Fruit fly (Drosophila melanogaster): ENCODE results near the gene Aldh7A1.

Gene Aldh7A1

dm6 chr3L:19263480-19264140, 5.1 kb downstream of the Aldh7A1 start, which contains the start of the genes CG42374 and Mettl5 (continued):
- TF ChIP-seq so (GFP tag; IDR thresholded peaks at IDR 0.05) (no peak), CG5953 (GFP tag; IDR thresholded peaks at IDR 0.05) (0 out of 2 replicates have a peak, but pooled peaks have one; percentile 1), Scr (GFP tag; IDR thresholded peaks at IDR 0.05; ENCODE audit: partially characterized antibody) (no peak), CG10543 (GFP tag; optimal IDR thresholded peaks at IDR 0.05) (no peak), CG8089 (GFP tag; optimal IDR thresholded peaks at IDR 0.05) (no peak), grn (GFP tag; optimal IDR thresholded peaks at IDR 0.05) (peak; percentile 59), CG10979 (tag; optimal IDR thresholded peaks at IDR 0.05) (peak; percentile 32), nmo (GFP tag; optimal IDR thresholded peaks at IDR 0.05) (peak; percentile 15), CG9876 (GFP tag; optimal IDR thresholded peaks at IDR 0.05) (no peak), Doc3 (GFP tag; IDR thresholded peaks at IDR 0.05; ENCODE audit: partially characterized antibody) (no peak), CG12659 (GFP tag; optimal IDR thresholded peaks at IDR 0.05) (peak; percentile 31), Asciz (GFP tag; optimal IDR thresholded peaks at IDR 0.05) (peak; percentile 39), h (optimal IDR thresholded peaks at IDR 0.05) (no peak), slp2 (GFP tag; optimal IDR thresholded peaks at IDR 0.05) (no peak), CG18619 (GFP tag; optimal IDR thresholded peaks at IDR 0.05) (peak; percentile 24), ttk (GFP tag; IDR thresholded peaks at IDR 0.05) (no peak), Max (GFP tag; optimal IDR thresholded peaks at IDR 0.05) (peak; percentile 84), HmgD (GFP tag; optimal IDR thresholded peaks at IDR 0.05) (no peak), CG12391 (tag; optimal IDR thresholded peaks at IDR 0.05) (peak; percentile 20), zfh1 (GFP tag; IDR thresholded peaks at IDR 0.05) (peak; percentile 70; the same call in 1 of the 3 replicates), gem (tag; optimal IDR thresholded peaks at IDR 0.05) (peak; percentile 54), CG7963 (GFP tag; IDR thresholded peaks at IDR 0.05; ENCODE audit: partially characterized antibody) (no peak), kni (GFP tag; optimal IDR thresholded peaks at IDR 0.05) (no peak), cwo (GFP tag; optimal IDR thresholded peaks at IDR 0.05) (peak; percentile 74), sob (GFP tag; IDR thresholded peaks at IDR 0.05) (peak; percentile 40; the same call in 1 of the 2 replicates), HHEX (GFP tag; optimal IDR thresholded peaks at IDR 0.05) (peak; percentile 49), Taf1 (GFP tag; IDR thresholded peaks at IDR 0.05) (peak; percentile 9; the same call in 1 of the 2 replicates), Dek (tag; optimal IDR thresholded peaks at IDR 0.05) (peak; percentile 25), peb (GFP tag; IDR thresholded peaks at IDR 0.05) (no peak), Lhr (GFP tag; optimal IDR thresholded peaks at IDR 0.05) (no peak), CG4820 (GFP tag; optimal IDR thresholded peaks at IDR 0.05) (no peak), Trl (optimal IDR thresholded peaks at IDR 0.05) (no peak), Trl (GFP tag; optimal IDR thresholded peaks at IDR 0.05) (no peak), CG13775 (GFP tag; optimal IDR thresholded peaks at IDR 0.05) (no peak), CG6791 (GFP tag; IDR thresholded peaks at IDR 0.05; ENCODE audit: partially characterized antibody) (no peak), ato (GFP tag; IDR thresholded peaks at IDR 0.05; ENCODE audit: partially characterized antibody) (no peak), row (GFP tag; IDR thresholded peaks at IDR 0.05) (peak; percentile 29; the same call in 2 of the 3 replicates), maf-S (GFP tag; optimal IDR thresholded peaks at IDR 0.05) (no peak), gsb (GFP tag; IDR thresholded peaks at IDR 0.05) (no peak), Chrac-16 (GFP tag; optimal IDR thresholded peaks at IDR 0.05) (no peak), Hr3 (GFP tag; optimal IDR thresholded peaks at IDR 0.05) (peak; percentile 21), CG1602 (GFP tag; optimal IDR thresholded peaks at IDR 0.05) (no peak), cas (GFP tag; IDR thresholded peaks at IDR 0.05) (no peak), CG13296 (GFP tag; optimal IDR thresholded peaks at IDR 0.05) (peak; percentile 13), CG4360 (GFP tag; IDR thresholded peaks at IDR 0.05) (peak; percentile 91), CG5180 (GFP tag; optimal IDR thresholded peaks at IDR 0.05) (peak; percentile 3), CG18262 (tag; optimal IDR thresholded peaks at IDR 0.05) (peak; percentile 31), lab (GFP tag; optimal IDR thresholded peaks at IDR 0.05) (peak; percentile 59), CG2129 (GFP tag; IDR thresholded peaks at IDR 0.05; ENCODE audit: partially characterized antibody) (no peak), twi (tag; optimal IDR thresholded peaks at IDR 0.05) (no peak)

Data from whole organism, embryonic.